Worm (Caenorhabditis elegans) whole organism, L1 larva: ENCODE measurements around the gene F25B3.5.
A peak's percentile ranks its signal among the peaks of the same experiment; 100 is the strongest.

Experiments used
- C04F5.9 ChIP-seq: sonication (generic microtip); optimal IDR thresholded peaks from 2 replicates; lab custom pipeline; 2016; ENCODE audit warnings: missing genetic modification characterization, missing compliant biosample characterization
- C16A3.4 ChIP-seq: fragments of 150-350 bp; optimal IDR thresholded peaks from 2 replicates; lab custom pipeline; 2014; ENCODE audit warnings: missing biosample characterization, missing genetic modification characterization
- Y116A8C.19 ChIP-seq: sonication (generic microtip); optimal IDR thresholded peaks from 2 replicates; lab custom pipeline; 2016; ENCODE audit warnings: missing compliant biosample characterization, missing genetic modification characterization, borderline replicate concordance
- aha-1 ChIP-seq: fragments of 150-350 bp; optimal IDR thresholded peaks from 2 replicates; lab custom pipeline; 2014; ENCODE audit warnings: missing biosample characterization, missing genetic modification characterization
- aly-2 ChIP-seq: fragments of 150-350 bp; optimal IDR thresholded peaks from 2 replicates; lab custom pipeline; 2014; ENCODE audit warnings: missing biosample characterization, missing genetic modification characterization
- ama-1 ChIP-seq: fragments of 150-350 bp; optimal IDR thresholded peaks from 2 replicates; lab custom pipeline; 2014
- ceh-63 ChIP-seq: fragments of 200-800 bp; sonication (Bioruptor generic); optimal IDR thresholded peaks from 2 replicates; lab custom pipeline; 2018; ENCODE audit warnings: mild to moderate bottlenecking, missing genetic modification characterization, missing compliant biosample characterization
- ceh-8 ChIP-seq: fragments of 200-800 bp; sonication (Bioruptor generic); optimal IDR thresholded peaks from 2 replicates; lab custom pipeline; 2018; ENCODE audit warnings: mild to moderate bottlenecking, missing genetic modification characterization, moderate library complexity, missing compliant biosample characterization
- ceh-82 ChIP-seq, 3 experiments: fragments of 150-350 bp in 1 of 3; sonication (generic microtip) in 2 of 3; optimal IDR thresholded peaks; 2 replicates each; lab custom pipeline; 2014 to 2017; ENCODE audit warnings: missing biosample characterization in 3 of 3, missing genetic modification characterization in 3 of 3
- ceh-90 ChIP-seq: sonication (generic microtip); optimal IDR thresholded peaks from 2 replicates; lab custom pipeline; 2016; ENCODE audit warnings: missing genetic modification characterization, missing compliant biosample characterization
- ces-1 ChIP-seq: fragments of 150-350 bp; optimal IDR thresholded peaks from 2 replicates; lab custom pipeline; 2014; ENCODE audit warnings: missing biosample characterization, missing genetic modification reagents, missing genetic modification characterization
- dpl-1 ChIP-seq, 3 experiments: fragments of 150-350 bp in 2 of 3; sonication (generic microtip) in 1 of 3; optimal IDR thresholded peaks; 2 replicates each; lab custom pipeline; 2014 to 2017; ENCODE audit warnings: missing biosample characterization in 3 of 3, missing genetic modification characterization in 3 of 3, missing genetic modification reagents in 3 of 3
- efl-1 ChIP-seq, 4 experiments: fragments of 150-350 bp; optimal IDR thresholded peaks in 3 of 4; peaks in 1 of 4; 1 replicate in 1 of 4; 2 replicates in 3 of 4; lab custom pipeline; 2014; ENCODE audit warnings: missing biosample characterization in 2 of 4, missing genetic modification characterization in 2 of 4, missing genetic modification reagents in 2 of 4
- egl-13 ChIP-seq: sonication (generic microtip); optimal IDR thresholded peaks from 2 replicates; lab custom pipeline; 2016; ENCODE audit warnings: missing genotype, missing genetic modification reagents, missing genetic modification characterization, missing compliant biosample characterization
- elt-2 ChIP-seq: sonication (generic microtip); optimal IDR thresholded peaks from 2 replicates; lab custom pipeline; 2016; ENCODE audit warnings: missing genetic modification characterization, mild to moderate bottlenecking, inconsistent platforms, missing compliant biosample characterization, missing genetic modification reagents
- fkh-10 ChIP-seq: sonication (generic microtip); optimal IDR thresholded peaks from 2 replicates; lab custom pipeline; 2017; ENCODE audit warnings: missing biosample characterization, missing genetic modification reagents, missing genetic modification characterization
- fkh-4 ChIP-seq: sonication (generic microtip); optimal IDR thresholded peaks from 2 replicates; lab custom pipeline; 2016; ENCODE audit warnings: missing compliant biosample characterization, missing genetic modification characterization, borderline replicate concordance
- fkh-8 ChIP-seq: sonication (generic microtip); optimal IDR thresholded peaks from 2 replicates; lab custom pipeline; 2016; ENCODE audit warnings: mild to moderate bottlenecking, missing genetic modification characterization, missing compliant biosample characterization
- fos-1 ChIP-seq: fragments of 150-350 bp; optimal IDR thresholded peaks from 2 replicates; lab custom pipeline; 2014; ENCODE audit warnings: missing biosample characterization, missing genetic modification characterization
- grh-1 ChIP-seq: fragments of 200-800 bp; sonication (Bioruptor generic); IDR thresholded peaks from 2 replicates; pipeline ENCODE4 v1.3.6; 2022; ENCODE audit warnings: missing genetic modification reagents, missing genetic modification characterization, missing compliant biosample characterization
- hlh-17 ChIP-seq: fragments of 200-800 bp; sonication (Bioruptor generic); optimal IDR thresholded peaks from 2 replicates; lab custom pipeline; 2018; ENCODE audit warnings: missing genetic modification characterization, mild to moderate bottlenecking, missing compliant biosample characterization, moderate library complexity, borderline replicate concordance
- hlh-4 ChIP-seq: sonication (generic microtip); optimal IDR thresholded peaks from 2 replicates; lab custom pipeline; 2016; ENCODE audit warnings: mild to moderate bottlenecking, missing genetic modification characterization, missing compliant biosample characterization
- jun-1 ChIP-seq: fragments of 150-350 bp; optimal IDR thresholded peaks from 2 replicates; lab custom pipeline; 2014; ENCODE audit warnings: missing biosample characterization, missing genetic modification reagents, missing genetic modification characterization
- lin-14 ChIP-seq: fragments of 200-800 bp; sonication (Bioruptor generic); optimal IDR thresholded peaks from 2 replicates; lab custom pipeline; 2018; ENCODE audit warnings: mild to moderate bottlenecking, missing genetic modification characterization, moderate library complexity, missing compliant biosample characterization
- lin-39 ChIP-seq: fragments of 150-350 bp; optimal IDR thresholded peaks from 2 replicates; lab custom pipeline; 2014; ENCODE audit warnings: missing biosample characterization, missing genetic modification reagents, missing genetic modification characterization
- lir-3 ChIP-seq: sonication (generic microtip); optimal IDR thresholded peaks from 2 replicates; lab custom pipeline; 2016; ENCODE audit warnings: mild to moderate bottlenecking, missing genetic modification characterization, moderate library complexity, missing compliant biosample characterization; ENCODE audit not compliant: poor library complexity
- mab-9 ChIP-seq: fragments of 200-800 bp; sonication (Bioruptor generic); IDR thresholded peaks from 2 replicates; pipeline ENCODE4 v1.3.6; 2022; ENCODE audit warnings: missing genetic modification reagents, missing genetic modification characterization, missing compliant biosample characterization
- mdl-1 ChIP-seq, 2 experiments: fragments of 150-350 bp; optimal IDR thresholded peaks; 2 replicates each; lab custom pipeline; 2014 to 2017; ENCODE audit warnings: missing biosample characterization in 2 of 2, missing genetic modification characterization in 2 of 2, inconsistent platforms in 1 of 2
- mef-2 ChIP-seq: fragments of 150-350 bp; optimal IDR thresholded peaks from 2 replicates; lab custom pipeline; 2014; ENCODE audit warnings: missing biosample characterization, missing genetic modification characterization
- nhr-11 ChIP-seq: fragments of 150-350 bp; optimal IDR thresholded peaks from 2 replicates; lab custom pipeline; 2014; ENCODE audit warnings: missing biosample characterization, missing genetic modification characterization
- nhr-12 ChIP-seq: sonication (generic microtip); optimal IDR thresholded peaks from 2 replicates; lab custom pipeline; 2017; ENCODE audit warnings: missing biosample characterization, missing genetic modification characterization
- nhr-19 ChIP-seq: fragments of 200-800 bp; sonication (Bioruptor generic); conservative IDR thresholded peaks from 2 replicates; pipeline ENCODE4 v1.3.6; 2022; ENCODE audit warnings: missing genetic modification characterization, missing compliant biosample characterization
- nhr-20 ChIP-seq: sonication (generic microtip); optimal IDR thresholded peaks from 2 replicates; lab custom pipeline; 2016; ENCODE audit warnings: mild to moderate bottlenecking, missing genetic modification characterization, missing compliant biosample characterization
- nhr-28 ChIP-seq: fragments of 150-350 bp; optimal IDR thresholded peaks from 2 replicates; lab custom pipeline; 2014; ENCODE audit warnings: missing biosample characterization, missing genetic modification characterization
- nhr-84 ChIP-seq: sonication (generic microtip); optimal IDR thresholded peaks from 2 replicates; lab custom pipeline; 2017; ENCODE audit warnings: missing biosample characterization, missing genetic modification characterization
- nhr-90 ChIP-seq: sonication (generic microtip); optimal IDR thresholded peaks from 2 replicates; lab custom pipeline; 2016; ENCODE audit warnings: mild to moderate bottlenecking, missing genetic modification characterization, missing compliant biosample characterization; ENCODE audit not compliant: poor library complexity
- rnt-1 ChIP-seq: sonication (generic microtip); optimal IDR thresholded peaks from 2 replicates; lab custom pipeline; 2016; ENCODE audit warnings: mild to moderate bottlenecking, missing genetic modification characterization, moderate library complexity, missing compliant biosample characterization
- skn-1 ChIP-seq: fragments of 150-350 bp; optimal IDR thresholded peaks from 2 replicates; lab custom pipeline; 2014; ENCODE audit warnings: missing biosample characterization, missing genetic modification characterization
- snpc-4 ChIP-seq: fragments of 150-350 bp; optimal IDR thresholded peaks from 2 replicates; lab custom pipeline; 2014; ENCODE audit warnings: missing biosample characterization, missing genetic modification characterization
- sox-4 ChIP-seq: sonication (generic microtip); optimal IDR thresholded peaks from 2 replicates; lab custom pipeline; 2016; ENCODE audit warnings: missing genetic modification characterization, missing compliant biosample characterization
- tbx-2 ChIP-seq: sonication (generic microtip); optimal IDR thresholded peaks from 2 replicates; lab custom pipeline; 2016; ENCODE audit warnings: missing genetic modification characterization, missing compliant biosample characterization
- unc-130 ChIP-seq: fragments of 150-350 bp; optimal IDR thresholded peaks from 2 replicates; lab custom pipeline; 2017; ENCODE audit warnings: missing biosample characterization, missing genetic modification characterization, inconsistent platforms
- unc-62 ChIP-seq: fragments of 150-350 bp; optimal IDR thresholded peaks from 2 replicates; lab custom pipeline; 2014; ENCODE audit warnings: missing biosample characterization, missing genetic modification reagents, missing genetic modification characterization
- unc-86 ChIP-seq: sonication (generic microtip); optimal IDR thresholded peaks from 2 replicates; lab custom pipeline; 2016; ENCODE audit warnings: missing genetic modification characterization, missing compliant biosample characterization
- unc-98 ChIP-seq: fragments of 200-800 bp; sonication (Bioruptor generic); IDR thresholded peaks from 2 replicates; pipeline ENCODE4 v1.3.6; 2022; ENCODE audit warnings: missing genetic modification characterization, missing compliant biosample characterization
- xbp-1 ChIP-seq: sonication (generic microtip); optimal IDR thresholded peaks from 2 replicates; lab custom pipeline; 2016; ENCODE audit warnings: missing genetic modification characterization, missing compliant biosample characterization
- zag-1 ChIP-seq: fragments of 150-350 bp; optimal IDR thresholded peaks from 2 replicates; lab custom pipeline; 2014; ENCODE audit warnings: missing biosample characterization, missing genetic modification characterization
- ztf-11 ChIP-seq, 2 experiments: sonication (generic microtip); optimal IDR thresholded peaks; 2 replicates each; lab custom pipeline; 2016 to 2017; ENCODE audit warnings: missing genetic modification characterization in 2 of 2, missing biosample characterization in 1 of 2, missing compliant biosample characterization in 1 of 2
- ztf-4 ChIP-seq: fragments of 150-350 bp; optimal IDR thresholded peaks from 2 replicates; lab custom pipeline; 2014; ENCODE audit warnings: missing biosample characterization, missing genetic modification characterization

Gene F25B3.5

ce11 chrV:9561624-9562179 lies 8.4 kb downstream of the F25B3.5 start, which contains the start of gene rgef-1 (continued):
- TF ChIP-seq aha-1 (tag; lab: Kevin White, UChicago) (no peak), ceh-8 (peak; percentile 17), ztf-11 (tag; optimal IDR thresholded peaks at IDR 0.05; lab: Kevin White, UChicago) (peak in 1 of 2 experiments; percentile 26), hlh-4 (no peak), Y116A8C.19 (tag; lab: Kevin White, UChicago) (no peak), efl-1 (optimal IDR thresholded peaks at IDR 0.05; lab: Kevin White, UChicago) (peak; percentile 30 to 34), efl-1 (GFP tag; optimal IDR thresholded peaks at IDR 0.05 in 1 of 2; lab: Kevin White, UChicago) (peak in 1 of 2 experiments; percentile 3), ces-1 (no peak), fkh-4 (tag; lab: Kevin White, UChicago) (no peak), ceh-90 (tag; lab: Kevin White, UChicago) (no peak), C16A3.4 (tag; lab: Kevin White, UChicago) (no peak), fkh-10 (GFP tag; lab: Kevin White, UChicago) (peak; percentile 96), nhr-12 (tag; lab: Kevin White, UChicago) (no peak), skn-1 (tag; lab: Kevin White, UChicago) (peak; percentile 5), egl-13 (tag; lab: Kevin White, UChicago) (peak; percentile 79), unc-130 (tag; lab: Kevin White, UChicago) (no peak), nhr-84 (no peak), zag-1 (tag; lab: Kevin White, UChicago) (peak; percentile 47), mdl-1 (tag; optimal IDR thresholded peaks at IDR 0.05; lab: Kevin White, UChicago) (no peak), hlh-17 (no peak), xbp-1 (peak; percentile 23), rnt-1 (tag; lab: Kevin White, UChicago) (no peak), ceh-82 (tag; optimal IDR thresholded peaks at IDR 0.05; lab: Kevin White, UChicago) (peak; percentile 30 to 82 (median 59)), unc-86 (tag; lab: Kevin White, UChicago) (peak; percentile 84), nhr-90 (tag; lab: Kevin White, UChicago) (no peak), unc-98 (GFP tag; lab: Robert Waterston, UW) (no peak), aly-2 (tag; lab: Kevin White, UChicago) (no peak), ceh-63 (GFP tag; lab: Kevin White, UChicago) (no peak), fkh-8 (peak; percentile 88), nhr-28 (tag; lab: Kevin White, UChicago) (no peak), mab-9 (GFP tag; lab: Robert Waterston, UW) (no peak), ama-1 (no peak), fos-1 (peak; percentile 16), lir-3 (tag; lab: Kevin White, UChicago) (no peak), C04F5.9 (tag; lab: Kevin White, UChicago) (no peak), mef-2 (tag; lab: Kevin White, UChicago) (peak; percentile 80), nhr-11 (tag; lab: Kevin White, UChicago) (no peak), jun-1 (tag; lab: Kevin White, UChicago) (no peak), lin-39 (tag; lab: Kevin White, UChicago) (no peak), tbx-2 (tag; lab: Kevin White, UChicago) (peak; percentile 47), sox-4 (tag; lab: Kevin White, UChicago) (no peak), elt-2 (tag; lab: Kevin White, UChicago) (no peak), snpc-4 (no peak), nhr-20 (peak; percentile 6), lin-14 (GFP tag; lab: Kevin White, UChicago) (peak; percentile 95), ztf-4 (tag; lab: Kevin White, UChicago) (no peak), unc-62 (GFP tag; lab: Kevin White, UChicago) (no peak), nhr-19 (no peak), dpl-1 (GFP tag; optimal IDR thresholded peaks at IDR 0.05; lab: Kevin White, UChicago) (peak in 1 of 3 experiments; percentile 25), grh-1 (GFP tag; lab: Robert Waterston, UW) (no peak)
